Worm (Caenorhabditis elegans) whole organism, L2 larva: Measurements from ENCODE around the gene nac-2.

ENCODE experiments used
- blmp-1 ChIP-seq: sonication (generic microtip); optimal IDR thresholded peaks from 2 replicates; lab custom pipeline; 2017; ENCODE audit warnings: missing genetic modification characterization, mild to moderate bottlenecking, missing compliant biosample characterization, antibody characterized with exemption, moderate library complexity; ENCODE audit not compliant: insufficient read depth
- ceh-16 ChIP-seq: fragments of 150-350 bp; optimal IDR thresholded peaks from 2 replicates; lab custom pipeline; 2014; ENCODE audit warnings: missing biosample characterization, missing genetic modification characterization
- ceh-82 ChIP-seq: fragments of 150-350 bp; optimal IDR thresholded peaks from 2 replicates; lab custom pipeline; 2014; ENCODE audit warnings: missing biosample characterization, missing genetic modification characterization
- fos-1 ChIP-seq: fragments of 150-350 bp; optimal IDR thresholded peaks from 2 replicates; lab custom pipeline; 2014; ENCODE audit warnings: missing biosample characterization, missing genetic modification characterization
- lin-13 ChIP-seq: fragments of 150-350 bp; optimal IDR thresholded peaks from 2 replicates; lab custom pipeline; 2014; ENCODE audit warnings: missing biosample characterization, missing genetic modification reagents, missing genetic modification characterization
- mab-5 ChIP-seq: fragments of 150-350 bp; optimal IDR thresholded peaks from 2 replicates; lab custom pipeline; 2014; ENCODE audit warnings: missing biosample characterization, missing genetic modification characterization
- nhr-11 ChIP-seq: fragments of 150-350 bp; optimal IDR thresholded peaks from 2 replicates; lab custom pipeline; 2014; ENCODE audit warnings: missing biosample characterization, missing genetic modification characterization
- snpc-4 ChIP-seq: fragments of 150-350 bp; optimal IDR thresholded peaks from 2 replicates; lab custom pipeline; 2014; ENCODE audit warnings: missing biosample characterization, missing genetic modification characterization
- unc-39 ChIP-seq: fragments of 150-350 bp; optimal IDR thresholded peaks from 2 replicates; lab custom pipeline; 2014; ENCODE audit warnings: missing biosample characterization, missing genetic modification characterization
- unc-62 ChIP-seq: fragments of 150-350 bp; optimal IDR thresholded peaks from 2 replicates; lab custom pipeline; 2014; ENCODE audit warnings: missing biosample characterization, missing genetic modification reagents, missing genetic modification characterization

- TF ChIP-seq nhr-11 (tag; lab: Kevin White, UChicago) = no peak
- peak; percentile 90 for TF ChIP-seq blmp-1
- TF ChIP-seq unc-62 = peak; percentile 73
- TF ChIP-seq fos-1 (tag; lab: Kevin White, UChicago) = peak; percentile 91
- TF ChIP-seq snpc-4 (tag; lab: Kevin White, UChicago) = peak; percentile 66
- no peak for TF ChIP-seq ceh-82 (tag; lab: Kevin White, UChicago)
- TF ChIP-seq ceh-16 (tag; lab: Kevin White, UChicago) = peak; percentile 13
- TF ChIP-seq mab-5 (tag; lab: Kevin White, UChicago) = no peak
- peak; percentile 84 for TF ChIP-seq lin-13 (GFP tag; lab: Kevin White, UChicago)
- TF ChIP-seq unc-39 (tag; lab: Kevin White, UChicago) = no peak
These were observed 10.7 kb upstream of the nac-2 start, which contains the start of gene R107.5 for ce11 chrIII:9053740-9054252.
